Worm (Caenorhabditis elegans) whole organism, early embryonic: ENCODE measurements around the gene str-114.
"Not testable (repeated sequence)": the region's sequence is repeated elsewhere in the genome, so short reads cannot be mapped to it uniquely, and the experiment has no call there.

Experiments used
- ets-7 ChIP-seq: sonication (generic microtip); optimal IDR thresholded peaks from 2 replicates; lab custom pipeline; 2016; ENCODE audit warnings: missing genotype, missing genetic modification characterization, missing compliant biosample characterization
- tbx-37 ChIP-seq: fragments of 200-800 bp; sonication (Bioruptor generic); conservative IDR thresholded peaks from 2 replicates; pipeline ENCODE4 v1.3.6; 2022; ENCODE audit warnings: missing genetic modification reagents, missing genetic modification characterization, missing compliant biosample characterization

DNA sequence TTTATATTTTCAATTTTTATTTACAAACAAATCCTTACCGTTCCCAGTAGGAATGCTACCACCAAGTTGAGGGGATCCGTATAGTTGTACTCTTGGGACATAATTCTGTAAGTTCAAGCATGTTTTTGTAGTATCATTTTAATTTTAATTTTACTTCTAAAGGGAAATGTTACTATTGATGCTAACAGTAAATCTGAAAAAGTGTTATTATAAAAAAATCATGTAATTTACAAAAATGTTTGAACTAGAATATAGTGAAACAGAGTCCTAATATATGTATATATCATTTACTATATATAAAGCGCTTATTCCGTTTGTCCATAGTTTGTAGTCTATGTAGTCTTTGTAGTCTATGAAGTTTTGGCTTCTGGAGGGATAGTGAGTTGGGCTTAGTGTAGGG lies 29.0 kb upstream of the str-114 start, which contains the start of gene srx-93:
- not testable (repeated sequence) for TF ChIP-seq tbx-37; ets-7 (tag; lab: Kevin White, UChicago)
